Worm (Caenorhabditis elegans): ENCODE results near the gene fipr-16.
A peak's percentile ranks its signal among the peaks of the same experiment; 100 is the strongest.

The fipr-16 gene

DNA sequence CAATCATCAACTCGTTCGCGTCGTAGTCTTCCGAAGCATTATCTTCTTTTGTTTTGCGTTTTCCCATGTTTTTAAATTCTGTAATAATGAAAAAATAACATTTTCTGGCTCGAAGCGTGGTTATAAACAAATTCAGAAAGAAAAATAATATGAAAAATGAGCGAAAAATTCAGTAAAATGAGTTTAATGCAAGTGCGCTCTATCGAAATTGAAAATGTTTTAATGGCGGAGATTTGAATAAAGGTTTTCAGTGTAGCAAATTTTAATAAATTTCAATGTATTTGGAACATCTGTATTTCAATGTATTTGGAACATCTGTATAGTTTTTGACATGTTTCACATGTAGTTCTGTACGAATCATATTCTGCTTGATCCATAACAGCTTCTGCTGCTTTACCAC lies 23.7 kb upstream of the fipr-16 start, which contains the start of gene rha-2:
Gene rha-2, minus strand, starts transcription at position 80 of the 400 bp plus-strand sequence.
- TF ChIP-seq efl-1 (GFP tag; optimal IDR thresholded peaks at IDR 0.05): peak; percentile 51
- no peak for TF ChIP-seq snpc-4 (GFP tag; optimal IDR thresholded peaks at IDR 0.05)
- TF ChIP-seq snpc-4 (tag; optimal IDR thresholded peaks at IDR 0.05): no peak
- no peak for TF ChIP-seq C06A6.2 (GFP tag; conservative IDR thresholded peaks at IDR 0.05)
- peak; percentile 76 for TF ChIP-seq mcd-1 (GFP tag; IDR thresholded peaks at IDR 0.05)
- peak; percentile 42 for TF ChIP-seq lin-54 (GFP tag; optimal IDR thresholded peaks at IDR 0.05)

DNA sequence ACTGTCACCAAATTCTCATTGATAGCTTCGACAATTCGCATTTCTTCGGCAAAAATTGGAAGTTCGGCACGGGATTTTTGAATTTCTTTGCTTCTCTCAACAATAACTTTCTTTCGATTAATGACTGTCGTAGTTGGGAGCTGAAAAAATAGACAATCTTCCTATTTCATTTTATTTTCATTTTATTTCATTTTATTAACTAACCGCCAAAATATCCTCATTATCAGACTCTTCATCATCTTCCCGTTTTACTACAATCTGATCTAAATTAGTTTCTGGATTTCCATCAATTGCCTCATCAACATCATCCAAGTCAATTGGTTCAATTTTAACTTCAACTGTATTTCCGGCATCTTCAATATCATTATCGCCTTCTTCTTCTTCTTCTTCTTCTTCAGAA lies 22.8 kb upstream of the fipr-16 start:
- TF ChIP-seq cebp-1 (GFP tag; IDR thresholded peaks at IDR 0.05) (no peak), cebp-1 (tag; optimal IDR thresholded peaks at IDR 0.05) (no peak), B0336.3 (GFP tag; IDR thresholded peaks at IDR 0.05) (no peak), egl-18 (GFP tag; IDR thresholded peaks at IDR 0.05) (no peak), zim-3 (tag; optimal IDR thresholded peaks at IDR 0.05) (no peak), F37B4.10 (GFP tag; IDR thresholded peaks at IDR 0.05) (no peak), hmg-20 (GFP tag; IDR thresholded peaks at IDR 0.05) (no peak), ztf-18 (tag; optimal IDR thresholded peaks at IDR 0.05) (no peak), let-526 (GFP tag; IDR thresholded peaks at IDR 0.05) (no peak)

DNA sequence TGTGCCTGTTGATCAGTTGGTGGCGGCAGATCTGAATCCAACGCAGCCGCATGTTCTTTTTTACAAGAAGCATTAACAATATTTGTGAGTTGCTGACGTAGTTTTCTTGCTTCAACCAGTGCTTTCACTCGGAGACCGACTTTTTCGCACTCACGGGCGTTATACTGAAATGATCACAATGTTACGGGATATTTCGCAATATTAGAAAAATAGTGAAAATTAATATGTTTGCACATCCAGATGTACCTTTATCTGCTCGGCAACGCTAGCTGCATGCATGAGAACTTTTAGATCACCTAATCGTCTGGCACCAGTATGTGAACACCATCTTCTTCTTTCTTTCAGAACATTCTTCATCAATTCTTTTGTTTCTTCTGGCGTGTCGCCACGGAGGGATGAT lies 20.5 kb upstream of the fipr-16 start:
- TF ChIP-seq cebp-1 (GFP tag; IDR thresholded peaks at IDR 0.05): peak; percentile 47; the same call in 1 of the 2 replicates
- peak; percentile 90 for TF ChIP-seq cebp-1 (tag; optimal IDR thresholded peaks at IDR 0.05)
- no peak for TF ChIP-seq snpc-1.3 (tag; optimal IDR thresholded peaks at IDR 0.05; ENCODE audit: insufficient read depth)

DNA sequence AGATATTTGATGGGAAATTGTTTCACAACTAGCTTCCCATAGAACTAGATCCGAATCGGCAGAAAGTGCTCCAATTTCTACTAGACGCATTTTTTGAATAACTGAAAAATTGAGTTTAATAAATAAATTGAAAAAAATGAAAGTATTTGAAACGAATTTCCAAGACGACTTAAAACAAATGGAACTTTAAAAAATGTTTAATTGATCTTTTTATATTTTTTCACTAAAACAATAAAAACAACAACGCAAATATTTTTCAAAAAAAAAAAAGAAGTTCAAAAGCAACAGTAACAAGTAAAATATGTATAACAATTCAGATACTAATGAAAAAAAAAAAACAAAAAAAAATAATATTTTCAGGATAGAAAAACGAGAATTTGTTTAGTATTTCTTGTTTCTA lies 18.9 kb upstream of the fipr-16 start, which contains the start of gene C06E1.9:
Gene C06E1.9, minus strand, starts transcription at position 101 of the 400 bp plus-strand sequence.
- TF ChIP-seq sea-2 (GFP tag; IDR thresholded peaks at IDR 0.05) (no peak), D2030.7 (GFP tag; IDR thresholded peaks at IDR 0.05) (no peak)

DNA sequence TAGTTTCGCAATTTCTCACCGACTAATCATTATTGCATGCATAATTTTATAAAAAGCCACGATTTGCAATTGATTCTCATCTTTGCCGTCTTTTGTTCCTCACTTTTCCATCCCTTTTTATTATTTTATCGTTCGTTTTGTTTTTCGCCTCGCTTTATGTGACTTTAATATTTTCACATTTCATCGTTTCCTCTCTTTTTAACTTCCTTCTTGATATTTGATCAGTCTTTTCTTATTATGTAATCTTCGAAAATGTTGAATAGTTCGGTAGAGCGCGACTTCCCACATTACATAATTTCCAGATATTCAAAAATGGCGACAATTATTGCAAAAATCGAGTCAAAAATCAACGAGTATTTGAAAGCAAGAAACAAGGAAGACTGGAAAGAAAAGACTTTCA lies 14.8 kb upstream of the fipr-16 start, which contains the start of gene C06E1.1:
Gene C06E1.1, plus strand, starts transcription at position 301 of the 400 bp plus-strand sequence.
- no peak for TF ChIP-seq nhr-27 (tag; optimal IDR thresholded peaks at IDR 0.05)
- TF ChIP-seq ekl-4 (GFP tag; IDR thresholded peaks at IDR 0.05): no peak
- TF ChIP-seq B0261.1 (tag; optimal IDR thresholded peaks at IDR 0.05): no peak
- no peak for TF ChIP-seq mcd-1 (GFP tag; IDR thresholded peaks at IDR 0.05)
- TF ChIP-seq gei-17 (GFP tag; optimal IDR thresholded peaks at IDR 0.05): no peak
- no peak for TF ChIP-seq dox-1 (GFP tag; IDR thresholded peaks at IDR 0.05)
- no peak for TF ChIP-seq lsy-27 (tag; optimal IDR thresholded peaks at IDR 0.05; ENCODE audit: borderline replicate concordance, insufficient read depth)
- TF ChIP-seq ccch-3 (GFP tag; optimal IDR thresholded peaks at IDR 0.05): no peak
- no peak for TF ChIP-seq Y79H2A.3 (GFP tag; conservative IDR thresholded peaks at IDR 0.05)

DNA sequence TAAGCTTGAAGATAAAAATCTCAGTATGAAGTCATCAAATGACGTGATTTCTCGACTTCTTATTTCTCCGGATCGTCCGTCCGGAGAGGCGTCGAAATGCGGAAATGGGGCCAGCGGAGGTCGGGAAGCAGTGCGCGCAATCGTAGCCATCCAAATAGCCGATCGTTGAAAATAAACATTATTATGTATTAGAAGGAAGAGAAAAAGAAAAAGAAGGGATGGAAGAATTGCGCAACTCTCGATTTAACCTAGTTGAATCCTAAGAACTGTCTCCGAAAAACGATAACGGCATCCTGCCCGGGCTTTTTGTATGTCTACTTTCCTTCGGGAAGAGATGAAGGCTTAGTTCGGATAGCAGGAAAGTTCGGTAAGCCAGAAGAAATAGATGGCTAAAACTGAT lies 11.4 kb upstream of the fipr-16 start:
- TF ChIP-seq pha-4 (tag; optimal IDR thresholded peaks at IDR 0.05) (no peak), rcor-1 (GFP tag; IDR thresholded peaks at IDR 0.05) (no peak), lag-1 (GFP tag; IDR thresholded peaks at IDR 0.05) (no peak), xnd-1 (tag; optimal IDR thresholded peaks at IDR 0.05) (no peak), lin-35 (GFP tag; optimal IDR thresholded peaks at IDR 0.05) (no peak), gei-17 (GFP tag; optimal IDR thresholded peaks at IDR 0.05) (no peak), tbx-9 (tag; optimal IDR thresholded peaks at IDR 0.05; ENCODE audit: borderline replicate concordance) (no peak), Y95B8A.8 (GFP tag; IDR thresholded peaks at IDR 0.05) (no peak), athp-1 (tag; optimal IDR thresholded peaks at IDR 0.05) (no peak), F37B4.10 (GFP tag; IDR thresholded peaks at IDR 0.05) (no peak), snpc-3.4 (tag; optimal IDR thresholded peaks at IDR 0.05) (no peak), ztf-22 (GFP tag; optimal IDR thresholded peaks at IDR 0.05) (no peak), F57A8.1 (GFP tag; optimal IDR thresholded peaks at IDR 0.05) (no peak), ztf-26 (tag; optimal IDR thresholded peaks at IDR 0.05) (no peak), D2030.7 (GFP tag; IDR thresholded peaks at IDR 0.05) (no peak)
